Worm (Caenorhabditis elegans) whole organism, early embryonic: ENCODE data around the gene acox-1.6.

Experiments used
- B0310.2 ChIP-seq: sonication (generic microtip); optimal IDR thresholded peaks from 2 replicates; lab custom pipeline; 2016; ENCODE audit warnings: mild to moderate bottlenecking, missing genetic modification characterization, missing compliant biosample characterization
- F13C5.2 ChIP-seq: sonication (generic microtip); optimal IDR thresholded peaks from 2 replicates; lab custom pipeline; 2017; ENCODE audit warnings: mild to moderate bottlenecking, missing genetic modification characterization, inconsistent platforms, missing compliant biosample characterization
- aly-1 ChIP-seq: sonication (generic microtip); optimal IDR thresholded peaks from 2 replicates; lab custom pipeline; 2016; ENCODE audit warnings: missing genetic modification characterization, missing compliant biosample characterization
- ama-1 ChIP-seq: fragments of 150-350 bp; optimal IDR thresholded peaks from 2 replicates; lab custom pipeline; 2014
- ceh-36 ChIP-seq: sonication (generic microtip); optimal IDR thresholded peaks from 2 replicates; lab custom pipeline; 2016; ENCODE audit warnings: missing genetic modification characterization, inconsistent platforms, missing compliant biosample characterization
- ets-7 ChIP-seq: sonication (generic microtip); optimal IDR thresholded peaks from 2 replicates; lab custom pipeline; 2016; ENCODE audit warnings: missing genotype, missing genetic modification characterization, missing compliant biosample characterization
- hmbx-1 ChIP-seq: sonication (generic microtip); optimal IDR thresholded peaks from 2 replicates; lab custom pipeline; 2016; ENCODE audit warnings: mild to moderate bottlenecking, missing genetic modification characterization, missing compliant biosample characterization
- hmg-4 ChIP-seq: fragments of 200-800 bp; sonication (Bioruptor generic); optimal IDR thresholded peaks from 2 replicates; lab custom pipeline; 2018; ENCODE audit warnings: mild to moderate bottlenecking, missing genetic modification characterization, missing compliant biosample characterization
- hnd-1 ChIP-seq: sonication (generic microtip); optimal IDR thresholded peaks from 2 replicates; lab custom pipeline; 2016; ENCODE audit warnings: missing genetic modification characterization, missing compliant biosample characterization
- pes-1 ChIP-seq: fragments of 200-800 bp; sonication (Bioruptor generic); IDR thresholded peaks from 2 replicates; pipeline ENCODE4 v1.3.6; 2022; ENCODE audit warnings: missing genetic modification reagents, missing genetic modification characterization, missing compliant biosample characterization
- scrt-1 ChIP-seq: fragments of 200-800 bp; sonication (Bioruptor generic); IDR thresholded peaks from 2 replicates; pipeline ENCODE4 v1.3.6; 2022; ENCODE audit warnings: missing genetic modification characterization, missing compliant biosample characterization
- tbx-11 ChIP-seq: fragments of 200-800 bp; sonication (Bioruptor generic); IDR thresholded peaks from 2 replicates; pipeline ENCODE4 v1.3.6; 2022; ENCODE audit warnings: missing genetic modification characterization, missing compliant biosample characterization
- tbx-37 ChIP-seq: fragments of 200-800 bp; sonication (Bioruptor generic); conservative IDR thresholded peaks from 2 replicates; pipeline ENCODE4 v1.3.6; 2022; ENCODE audit warnings: missing genetic modification reagents, missing genetic modification characterization, missing compliant biosample characterization

DNA sequence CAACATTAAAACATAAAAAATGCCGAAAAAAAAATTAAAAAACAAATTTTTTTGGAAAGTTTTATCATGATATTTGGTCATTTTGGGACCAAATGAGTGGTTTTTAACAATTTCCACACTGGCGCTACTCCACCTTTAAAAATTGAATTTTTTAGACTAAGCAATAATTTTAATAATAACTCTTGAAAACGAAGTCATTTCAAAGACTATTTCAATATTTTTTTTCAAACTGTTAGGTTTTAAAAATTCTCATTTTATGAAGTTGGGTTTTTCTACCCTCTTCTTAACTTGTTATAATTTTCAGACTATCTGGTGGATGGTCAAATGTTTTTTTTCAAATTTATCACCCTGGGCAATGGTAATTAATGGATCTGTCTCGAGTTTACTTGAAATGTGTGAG lies 16.1 kb downstream of the acox-1.6 start, which contains the start of gene Y7A5A.8:
- TF ChIP-seq aly-1 (tag; lab: Kevin White, UChicago), result no peak
- TF ChIP-seq scrt-1 (GFP tag; lab: Robert Waterston, UW), result no peak
- TF ChIP-seq ama-1, result no peak
- TF ChIP-seq hnd-1 (tag; lab: Kevin White, UChicago), result no peak
- TF ChIP-seq ets-7 (tag; lab: Kevin White, UChicago), result no peak
- TF ChIP-seq F13C5.2 (tag; lab: Kevin White, UChicago), result no peak
- no peak for TF ChIP-seq tbx-37 (GFP tag; lab: Robert Waterston, UW)
- no peak for TF ChIP-seq B0310.2 (tag; lab: Kevin White, UChicago)
- TF ChIP-seq tbx-11 (GFP tag; lab: Robert Waterston, UW), result no peak
- no peak for TF ChIP-seq pes-1 (GFP tag; lab: Robert Waterston, UW)
- no peak for TF ChIP-seq ceh-36 (tag; lab: Kevin White, UChicago)
- TF ChIP-seq hmbx-1 (tag; lab: Kevin White, UChicago), result no peak
- no peak for TF ChIP-seq hmg-4 (GFP tag; lab: Kevin White, UChicago)
